Fruit fly (Drosophila melanogaster) ovary, adult (tissue): ENCODE data around the gene CG6574.

ENCODE experiments used
- CG17801 ChIP-seq: fragments of 200-800 bp; optimal IDR thresholded peaks from 2 replicates; lab custom pipeline; 2019; ENCODE audit warnings: missing biosample characterization, mild to moderate bottlenecking, missing genetic modification characterization, moderate library complexity; ENCODE audit not compliant: partially characterized antibody

CG6574 gene

dm6 chr3R:10877808-10878207 is 15.0 kb upstream of the CG6574 start:
- TF ChIP-seq CG17801 (GFP tag; lab: Kevin White, UChicago) = no peak

dm6 chr3R:10875515-10876434 is 13.0 kb upstream of the CG6574 start, which contains the start of gene Sodh2:
Sodh2 (plus strand) TSS chr3R:10876384.
- TF ChIP-seq CG17801 (GFP tag; lab: Kevin White, UChicago) = peak; percentile 84

- TF ChIP-seq CG17801 (GFP tag; lab: Kevin White, UChicago) = no peak
Measured at dm6 chr3R:10872820-10873219, 10.0 kb upstream of the CG6574 start, which contains the start of gene CG4596. CG4596 (plus strand) TSS chr3R:10873038.

dm6 chr3R:10872148-10872783 is 9.5 kb upstream of the CG6574 start, which contains the start of gene Fdh:
Fdh (minus strand) TSS chr3R:10872381.
- peak; percentile 48 for TF ChIP-seq CG17801 (GFP tag; lab: Kevin White, UChicago)

dm6 chr3R:10870561-10870960 is 7.8 kb upstream of the CG6574 start:
- TF ChIP-seq CG17801 (GFP tag; lab: Kevin White, UChicago) = no peak

DNA sequence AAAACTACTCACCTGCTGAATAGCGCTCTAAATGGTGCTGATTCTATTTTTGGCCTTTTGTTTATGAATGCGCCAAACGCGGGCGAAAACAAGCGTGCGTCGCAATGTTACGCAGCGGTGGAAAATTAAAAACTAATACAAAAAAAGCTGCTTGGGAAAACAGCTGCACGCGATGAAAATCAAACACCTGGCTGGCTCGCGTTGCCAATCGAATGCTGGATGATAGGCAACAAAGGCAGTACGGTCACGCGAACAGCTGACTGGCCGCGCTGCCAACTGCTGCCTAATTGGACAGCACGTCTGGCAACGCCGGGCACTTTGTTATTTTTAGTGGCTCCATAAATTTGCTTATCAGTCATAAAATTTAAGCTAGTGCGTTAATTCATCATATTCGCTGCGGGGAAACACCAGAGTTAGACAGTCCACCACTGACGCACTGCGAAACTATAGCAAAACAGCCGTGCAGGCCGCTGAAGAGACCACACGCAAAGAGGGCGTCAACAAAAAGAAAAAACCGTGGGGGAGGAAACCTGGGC is 5.7 kb upstream of the CG6574 start, which contains the start of the genes SelR and Tsp86D:
TSS of gene SelR (minus strand) at position 216 of the 536 bp plus-strand sequence.
TSS of gene Tsp86D (plus strand) at position 282 of the 536 bp plus-strand sequence.
- peak; percentile 79 for TF ChIP-seq CG17801 (GFP tag; lab: Kevin White, UChicago)

DNA sequence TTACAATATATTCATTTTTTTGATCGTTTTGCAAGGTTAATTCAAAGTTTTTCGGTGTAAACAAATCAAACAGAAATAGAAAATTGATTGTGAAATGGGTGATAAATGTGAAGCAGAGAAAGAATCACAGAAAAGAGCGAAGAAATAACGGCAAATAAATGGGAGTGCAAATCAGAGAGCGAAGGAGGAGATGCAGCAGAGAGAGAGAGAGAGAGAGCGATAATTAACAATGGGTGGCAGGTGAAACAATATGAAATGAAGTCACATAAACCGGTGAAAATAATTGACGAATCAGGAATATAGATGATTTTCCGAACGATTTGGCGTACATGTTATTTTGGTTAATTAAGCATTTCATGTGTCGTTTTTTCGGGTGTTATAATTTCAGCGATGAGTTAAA is 1.2 kb upstream of the CG6574 start:
- TF ChIP-seq CG17801 (GFP tag; lab: Kevin White, UChicago) = peak; percentile 4

DNA sequence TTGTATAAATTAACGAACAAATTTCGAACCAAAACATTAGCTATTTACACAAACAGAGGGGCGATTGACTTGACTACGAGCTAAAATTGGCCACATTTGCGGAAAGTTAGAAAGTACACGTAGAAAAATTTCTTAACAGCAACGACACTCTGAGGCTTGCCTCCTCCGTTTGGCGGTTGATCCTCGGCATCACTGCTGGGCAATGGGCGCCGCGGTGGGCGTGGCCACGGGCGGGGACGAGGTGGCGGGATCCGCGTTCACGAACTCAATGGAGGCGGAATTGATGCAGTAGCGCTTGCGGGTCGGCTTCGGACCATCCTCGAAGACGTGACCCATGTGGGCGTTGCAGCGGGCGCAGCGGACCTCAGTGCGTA is 645 bp upstream of the CG6574 start:
- no peak for TF ChIP-seq CG17801 (GFP tag; lab: Kevin White, UChicago)

- no peak for TF ChIP-seq CG17801 (GFP tag; lab: Kevin White, UChicago)
Measured at dm6 chr3R:10859713-10860112, 3.1 kb downstream of the CG6574 start, which contains the start of gene CG14694. CG14694 (minus strand) TSS chr3R:10859813.

- no peak for TF ChIP-seq CG17801 (GFP tag; lab: Kevin White, UChicago)
Measured at dm6 chr3R:10856618-10857017, 6.2 kb downstream of the CG6574 start, which contains the start of gene CG4570. CG4570 (plus strand) TSS chr3R:10856807.

- TF ChIP-seq CG17801 (GFP tag; lab: Kevin White, UChicago) = peak; percentile 4
Measured at dm6 chr3R:10854243-10854874, 8.4 kb downstream of the CG6574 start, which contains the start of the genes CG6567 and CG4511. CG6567 (minus strand) TSS chr3R:10854451. CG4511 (plus strand) TSS chr3R:10854501.

DNA sequence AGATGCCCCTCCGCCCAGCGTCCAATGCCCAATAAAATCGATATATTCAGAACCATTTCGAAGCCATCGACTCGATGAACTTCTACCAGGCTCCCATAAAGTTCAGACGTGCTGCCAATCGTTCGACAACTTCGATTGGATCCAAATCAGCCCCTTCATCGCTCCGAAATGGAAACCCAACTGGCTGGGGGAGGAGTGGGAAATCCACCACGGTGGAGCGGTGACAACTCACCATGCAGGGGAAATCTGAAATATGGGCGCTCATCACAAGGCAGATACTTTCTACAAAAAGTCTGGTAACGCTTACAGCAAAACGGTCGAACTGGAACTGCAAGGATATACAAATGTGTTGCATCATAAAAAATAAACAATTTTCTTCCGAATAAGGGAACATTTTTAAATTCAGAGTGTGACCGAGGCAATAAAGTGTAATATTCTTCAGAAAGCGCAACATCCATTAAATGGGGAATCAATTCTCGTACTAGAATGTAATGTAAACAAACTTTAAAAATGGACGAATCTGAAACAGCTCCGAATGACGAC is 10.5 kb downstream of the CG6574 start, which contains the start of gene CG4565:
TSS of gene CG4565 (plus strand) at position 493 of the 543 bp plus-strand sequence.
- no peak for TF ChIP-seq CG17801 (GFP tag; lab: Kevin White, UChicago)

- TF ChIP-seq CG17801 (GFP tag; lab: Kevin White, UChicago) = no peak
Measured at dm6 chr3R:10850636-10851035, 12.2 kb downstream of the CG6574 start.

- peak; percentile 84 for TF ChIP-seq CG17801 (GFP tag; lab: Kevin White, UChicago)
Measured at dm6 chr3R:10849515-10849973, 13.2 kb downstream of the CG6574 start, which contains the start of gene CG42394. CG42394 (plus strand) TSS chr3R:10849825.
